Fruit fly (Drosophila melanogaster) whole organism, larva: ENCODE measurements around the gene ZnT86D.

Experiments
- noc ChIP-seq: fragments of 200-800 bp; sonication (Bioruptor generic); optimal IDR thresholded peaks from 3 replicates; lab custom pipeline; 2019; ENCODE audit warnings: missing biosample characterization, mild to moderate bottlenecking, missing genetic modification characterization, moderate library complexity

ZnT86D gene

dm6 chr3R:11199227-11199835 lies 15.0 kb downstream of the ZnT86D start:
- peak; percentile 71 for TF ChIP-seq noc (tag; lab: Kevin White, UChicago)

dm6 chr3R:11198062-11198472 lies 16.3 kb downstream of the ZnT86D start:
- peak; percentile 34 for TF ChIP-seq noc (tag; lab: Kevin White, UChicago)

- TF ChIP-seq noc (tag; lab: Kevin White, UChicago): no peak
These were observed 17.0 kb downstream of the ZnT86D start, which contains the start of gene cu for dm6 chr3R:11197389-11197716. cu (plus strand) TSS chr3R:11197592.

- peak; percentile 98 for TF ChIP-seq noc (tag; lab: Kevin White, UChicago)
These were observed 17.5 kb downstream of the ZnT86D start for dm6 chr3R:11196648-11197388.

- no peak for TF ChIP-seq noc (tag; lab: Kevin White, UChicago)
These were observed 18.5 kb downstream of the ZnT86D start, which contains the start of gene CG18577 for dm6 chr3R:11195792-11196191. CG18577 (plus strand) TSS chr3R:11196092.

- TF ChIP-seq noc (tag; lab: Kevin White, UChicago): no peak
These were observed 36.0 kb downstream of the ZnT86D start for dm6 chr3R:11178300-11178699.

dm6 chr3R:11177579-11177978 lies 36.8 kb downstream of the ZnT86D start:
- TF ChIP-seq noc (tag; lab: Kevin White, UChicago): no peak

dm6 chr3R:11175777-11176176 lies 38.6 kb downstream of the ZnT86D start:
- TF ChIP-seq noc (tag; lab: Kevin White, UChicago): no peak

- TF ChIP-seq noc (tag; lab: Kevin White, UChicago): no peak
These were observed 39.0 kb downstream of the ZnT86D start, which contains the start of the genes Ugt304A1 and Ugt303A1 for dm6 chr3R:11175308-11175707. Ugt304A1 (minus strand) TSS chr3R:11175408. Ugt303A1 (plus strand) TSS chr3R:11175529.

- TF ChIP-seq noc (tag; lab: Kevin White, UChicago): peak; percentile 37
These were observed 41.2 kb downstream of the ZnT86D start for dm6 chr3R:11173169-11173506.

dm6 chr3R:11172460-11173168 lies 41.7 kb downstream of the ZnT86D start, which contains the start of gene Ugt35A1:
Ugt35A1 (minus strand) TSS chr3R:11172664.
- no peak for TF ChIP-seq noc (tag; lab: Kevin White, UChicago)

- no peak for TF ChIP-seq noc (tag; lab: Kevin White, UChicago)
These were observed 44.2 kb downstream of the ZnT86D start, which contains the start of gene Ugt35B1 for dm6 chr3R:11170146-11170545. Ugt35B1 (minus strand) TSS chr3R:11170246.

dm6 chr3R:11167931-11168465 lies 46.3 kb downstream of the ZnT86D start, which contains the start of gene Ugt35E2:
Ugt35E2 (minus strand) TSS chr3R:11167981.
- TF ChIP-seq noc (tag; lab: Kevin White, UChicago): no peak

- TF ChIP-seq noc (tag; lab: Kevin White, UChicago): no peak
These were observed 48.4 kb downstream of the ZnT86D start, which contains the start of gene Ugt35E1 for dm6 chr3R:11165974-11166373. Ugt35E1 (minus strand) TSS chr3R:11166074.
